Fruit fly (Drosophila melanogaster): ENCODE results near the gene hoe1.

DNA sequence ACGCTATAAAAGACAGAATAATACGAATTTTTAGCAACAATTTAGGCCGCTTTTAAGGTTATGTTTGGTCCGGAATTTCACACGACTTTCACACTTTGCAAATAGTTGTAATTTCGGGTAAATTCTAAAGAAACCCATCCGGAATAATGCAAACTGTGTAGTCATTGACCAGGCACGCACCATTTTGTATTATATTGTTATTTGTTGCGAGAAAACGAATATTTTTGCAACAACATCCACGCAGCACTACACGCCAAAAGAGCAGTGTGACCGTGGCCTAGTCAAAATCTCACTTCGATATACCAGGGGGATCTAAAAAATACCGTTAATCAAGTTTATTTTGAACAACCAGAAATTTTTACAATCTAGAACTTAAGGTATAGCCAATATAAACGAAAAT lies 35.3 kb upstream of the hoe1 start, which contains the start of gene eIF3i:
- TF ChIP-seq CG7368 (GFP tag; optimal IDR thresholded peaks at IDR 0.05) (no peak), CG34406 (GFP tag; optimal IDR thresholded peaks at IDR 0.05) (no peak), Sox14 (GFP tag; optimal IDR thresholded peaks at IDR 0.05) (no peak), lz (GFP tag; optimal IDR thresholded peaks at IDR 0.05) (no peak), Met (GFP tag; optimal IDR thresholded peaks at IDR 0.05) (no peak), salr (GFP tag; optimal IDR thresholded peaks at IDR 0.05) (no peak)
